Worm (Caenorhabditis elegans): Measurements from ENCODE around the gene usp-33.

Gene usp-33

DNA sequence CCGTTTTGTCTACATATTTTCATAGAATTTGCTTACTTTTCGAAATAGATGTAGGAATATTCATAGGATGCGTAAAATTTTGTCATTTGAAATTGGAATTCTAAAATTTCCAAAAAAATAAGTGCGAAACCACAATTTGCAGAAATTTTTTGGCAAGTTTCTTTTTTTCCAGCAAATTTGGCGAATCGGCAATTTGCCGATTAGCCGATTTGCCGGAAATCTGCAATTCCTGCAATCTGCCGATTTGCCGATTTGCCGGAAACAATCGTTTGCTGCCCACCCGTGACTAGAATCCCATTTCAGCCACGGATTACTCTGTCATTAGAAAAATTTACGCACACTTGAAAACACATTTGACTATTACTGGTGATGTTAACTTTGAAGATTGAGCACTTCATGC is 13.1 kb downstream of the usp-33 start:
- TF ChIP-seq lsy-2 (tag; optimal IDR thresholded peaks at IDR 0.05): no peak
- TF ChIP-seq sma-9 (GFP tag; optimal IDR thresholded peaks at IDR 0.05): peak; percentile 0
- TF ChIP-seq sma-9 (tag; optimal IDR thresholded peaks at IDR 0.05): no peak

DNA sequence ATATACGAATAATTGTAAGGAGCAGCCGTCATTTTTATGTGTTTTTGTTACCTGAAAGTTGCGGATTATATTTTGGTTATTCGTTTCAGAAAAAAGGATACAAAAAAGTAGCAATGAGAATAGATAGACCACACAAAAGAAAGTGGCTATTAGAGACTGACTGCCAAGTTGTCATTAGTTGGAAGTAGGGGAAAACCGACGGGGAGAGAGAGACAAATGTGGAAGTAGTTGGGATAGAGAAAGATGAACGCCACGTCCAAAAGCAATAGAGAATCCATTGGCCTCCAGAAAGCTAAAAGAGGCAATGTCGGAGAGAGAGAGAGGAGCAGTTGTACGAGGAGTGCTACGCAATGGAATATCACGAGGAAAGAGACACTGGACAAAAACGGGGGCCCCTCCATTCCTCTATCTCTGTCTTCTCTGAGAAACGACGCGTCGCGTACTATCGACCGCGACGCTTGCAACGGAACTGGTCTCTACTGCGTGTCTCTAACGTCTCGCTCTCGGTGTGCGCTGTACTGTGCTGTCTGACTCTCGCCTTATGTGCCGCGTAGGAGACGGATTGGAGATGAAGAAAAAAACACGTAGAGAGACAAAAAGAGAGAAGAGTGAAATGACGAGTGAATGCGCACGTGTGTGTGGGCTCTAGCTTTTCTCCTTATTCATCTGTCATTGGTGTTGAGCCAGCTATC is 15.6 kb downstream of the usp-33 start, which contains the start of gene rab-14:
rab-14 (minus strand) TSS at position 51 of the 692 bp plus-strand sequence.
- TF ChIP-seq lin-11 (tag; optimal IDR thresholded peaks at IDR 0.05): peak; percentile 66
- no peak for TF ChIP-seq ama-1 (optimal IDR thresholded peaks at IDR 0.05)
- TF ChIP-seq blmp-1 (tag; optimal IDR thresholded peaks at IDR 0.05; ENCODE audit: insufficient read depth): no peak
- no peak for TF ChIP-seq nhr-77 (tag; optimal IDR thresholded peaks at IDR 0.05)
- no peak for TF ChIP-seq mbf-1 (tag; optimal IDR thresholded peaks at IDR 0.05)
- TF ChIP-seq ceh-16 (tag; optimal IDR thresholded peaks at IDR 0.05): peak; percentile 21
- TF ChIP-seq skn-1 (tag; optimal IDR thresholded peaks at IDR 0.05): no peak
- TF ChIP-seq ztf-1 (GFP tag; conservative IDR thresholded peaks at IDR 0.05): no peak
- TF ChIP-seq snpc-4 (tag; optimal IDR thresholded peaks at IDR 0.05): peak; percentile 29
- no peak for TF ChIP-seq lin-39 (tag; optimal IDR thresholded peaks at IDR 0.05)
- TF ChIP-seq unc-62 (GFP tag; optimal IDR thresholded peaks at IDR 0.05): no peak
- TF ChIP-seq C34F6.9 (tag; optimal IDR thresholded peaks at IDR 0.05): peak; percentile 61
- TF ChIP-seq ztf-11 (tag; optimal IDR thresholded peaks at IDR 0.05): no peak
- TF ChIP-seq nhr-10 (tag; optimal IDR thresholded peaks at IDR 0.05): no peak
- TF ChIP-seq nhr-11 (tag; optimal IDR thresholded peaks at IDR 0.05): no peak
- TF ChIP-seq mab-5 (tag; optimal IDR thresholded peaks at IDR 0.05): peak; percentile 41
- peak; percentile 78 for TF ChIP-seq unc-55 (GFP tag; optimal IDR thresholded peaks at IDR 0.05)
- TF ChIP-seq nhr-25 (tag; optimal IDR thresholded peaks at IDR 0.05): peak; percentile 52
- TF ChIP-seq dmd-4 (tag; optimal IDR thresholded peaks at IDR 0.05): no peak
- TF ChIP-seq sma-9 (GFP tag; optimal IDR thresholded peaks at IDR 0.05): peak; percentile 51
- TF ChIP-seq sma-9 (tag; optimal IDR thresholded peaks at IDR 0.05): no peak
- TF ChIP-seq aly-2 (tag; optimal IDR thresholded peaks at IDR 0.05): no peak
- peak; percentile 70 for TF ChIP-seq nhr-21 (tag; optimal IDR thresholded peaks at IDR 0.05)
- TF ChIP-seq crh-2 (tag; optimal IDR thresholded peaks at IDR 0.05): peak; percentile 76
- no peak for TF ChIP-seq R02D3.7 (tag; optimal IDR thresholded peaks at IDR 0.05)
- peak; percentile 70 for TF ChIP-seq Y55F3AM.14 (GFP tag; optimal IDR thresholded peaks at IDR 0.05)
- TF ChIP-seq nhr-6 (tag; optimal IDR thresholded peaks at IDR 0.05): no peak
- no peak for TF ChIP-seq elt-3 (tag; optimal IDR thresholded peaks at IDR 0.05)
- peak; percentile 81 for TF ChIP-seq sem-4 (tag; optimal IDR thresholded peaks at IDR 0.05)
- TF ChIP-seq egl-27 (tag; optimal IDR thresholded peaks at IDR 0.05): peak; percentile 51
- peak; percentile 59 for TF ChIP-seq fos-1 (tag; optimal IDR thresholded peaks at IDR 0.05)
- TF ChIP-seq elt-1 (tag; optimal IDR thresholded peaks at IDR 0.05): no peak
- peak; percentile 51 for TF ChIP-seq gmeb-1 (tag; optimal IDR thresholded peaks at IDR 0.05)
- peak; percentile 80 for TF ChIP-seq F13H6.1 (tag; optimal IDR thresholded peaks at IDR 0.05)
- TF ChIP-seq lin-13 (GFP tag; optimal IDR thresholded peaks at IDR 0.05): peak; percentile 66
- TF ChIP-seq ZK546.5 (tag; optimal IDR thresholded peaks at IDR 0.05): no peak
- TF ChIP-seq nhr-12 (tag; optimal IDR thresholded peaks at IDR 0.05): no peak
- TF ChIP-seq zag-1 (tag; optimal IDR thresholded peaks at IDR 0.05): peak; percentile 84
- no peak for TF ChIP-seq nhr-23 (tag; optimal IDR thresholded peaks at IDR 0.05)
- TF ChIP-seq alr-1 (tag; optimal IDR thresholded peaks at IDR 0.05): no peak
- TF ChIP-seq nhr-237 (tag; optimal IDR thresholded peaks at IDR 0.05): no peak
- no peak for TF ChIP-seq unc-39 (tag; optimal IDR thresholded peaks at IDR 0.05)
- peak; percentile 34 for TF ChIP-seq sma-3 (GFP tag; optimal IDR thresholded peaks at IDR 0.05)
- TF ChIP-seq nhr-129 (tag; optimal IDR thresholded peaks at IDR 0.05): peak; percentile 89
- TF ChIP-seq ztf-4 (tag; optimal IDR thresholded peaks at IDR 0.05): peak; percentile 70
- TF ChIP-seq peb-1 (tag; optimal IDR thresholded peaks at IDR 0.05): no peak
- TF ChIP-seq lsy-2 (tag; optimal IDR thresholded peaks at IDR 0.05): peak; percentile 24 to 81
- TF ChIP-seq ceh-82 (tag; optimal IDR thresholded peaks at IDR 0.05): peak; percentile 27
- peak; percentile 59 to 94 for TF ChIP-seq mdl-1 (tag; optimal IDR thresholded peaks at IDR 0.05)
